Worm (Caenorhabditis elegans) whole organism, L4 larva: ENCODE data around the gene C07A9.12.

ENCODE experiments used
- T20F7.1 ChIP-seq: fragments of 200-800 bp; sonication (Bioruptor generic); optimal IDR thresholded peaks from 2 replicates; lab custom pipeline; 2018; ENCODE audit warnings: mild to moderate bottlenecking, missing genetic modification characterization, missing compliant biosample characterization
- Y5F2A.4 ChIP-seq: fragments of 200-800 bp; sonication (Bioruptor generic); optimal IDR thresholded peaks from 2 replicates; lab custom pipeline; 2018; ENCODE audit warnings: mild to moderate bottlenecking, missing genetic modification characterization, missing compliant biosample characterization
- ces-1 ChIP-seq: fragments of 150-350 bp; sonication (generic microtip); optimal IDR thresholded peaks from 4 replicates; lab custom pipeline; 2014; ENCODE audit warnings: missing biosample characterization, missing genetic modification reagents, missing genetic modification characterization
- dpl-1 ChIP-seq: fragments of 150-350 bp; optimal IDR thresholded peaks from 2 replicates; lab custom pipeline; 2014; ENCODE audit warnings: missing biosample characterization, missing genetic modification reagents, missing genetic modification characterization
- fos-1 ChIP-seq: fragments of 150-350 bp; optimal IDR thresholded peaks from 2 replicates; lab custom pipeline; 2014; ENCODE audit warnings: missing biosample characterization, missing genetic modification characterization
- nhr-77 ChIP-seq: fragments of 150-350 bp; optimal IDR thresholded peaks from 2 replicates; lab custom pipeline; 2014; ENCODE audit warnings: missing biosample characterization, missing genetic modification characterization
- pqm-1 ChIP-seq: sonication (generic microtip); optimal IDR thresholded peaks from 2 replicates; lab custom pipeline; 2017; ENCODE audit warnings: missing biosample characterization, missing genetic modification characterization

DNA sequence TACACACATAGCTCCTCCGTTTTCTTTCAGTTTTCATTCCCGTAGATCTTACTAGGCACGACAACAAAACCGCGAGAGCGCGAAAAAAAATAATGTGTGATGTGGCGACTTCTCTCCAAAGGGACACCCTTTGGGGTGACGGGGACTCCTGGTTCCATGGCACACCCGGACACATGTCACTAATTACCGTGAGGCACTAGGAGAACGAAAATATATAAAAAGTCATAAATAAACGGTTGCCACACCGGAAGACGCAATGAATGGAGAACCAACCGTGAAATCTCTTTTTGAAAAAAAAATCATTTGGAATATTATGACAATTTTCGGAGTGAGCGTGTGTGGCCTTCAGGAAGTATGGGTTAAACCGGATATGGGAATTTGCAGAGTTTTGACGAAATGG lies 3.1 kb upstream of the C07A9.12 start:
- TF ChIP-seq ces-1 (GFP tag; lab: Kevin White, UChicago) (no peak), Y5F2A.4 (no peak), fos-1 (tag; lab: Kevin White, UChicago) (no peak), T20F7.1 (GFP tag; lab: Kevin White, UChicago) (no peak), pqm-1 (tag; lab: Kevin White, UChicago) (no peak), dpl-1 (GFP tag; lab: Kevin White, UChicago) (no peak), nhr-77 (tag; lab: Kevin White, UChicago) (no peak)
